Fruit fly (Drosophila melanogaster) whole organism, adult: ENCODE measurements around the gene CG34375.
A peak's percentile ranks its signal among the peaks of the same experiment; 100 is the strongest.

Experiments used
- CG11617 ChIP-seq: fragments of 200-800 bp; sonication (Bioruptor generic); optimal IDR thresholded peaks from 2 replicates; lab custom pipeline; 2017; ENCODE audit warnings: mild to moderate bottlenecking, missing biosample characterization, missing genetic modification reagents, missing genetic modification characterization
- CG12768 ChIP-seq: fragments of 200-800 bp; sonication (Bioruptor generic); optimal IDR thresholded peaks from 2 replicates; lab custom pipeline; 2017; ENCODE audit warnings: missing biosample characterization, missing genetic modification characterization, mild to moderate bottlenecking, moderate library complexity, missing genetic modification reagents
- CG14711 ChIP-seq: fragments of 200-800 bp; sonication (Bioruptor generic); optimal IDR thresholded peaks from 2 replicates; lab custom pipeline; 2018; ENCODE audit warnings: missing biosample characterization, mild to moderate bottlenecking, missing genetic modification characterization, moderate library complexity
- CG1620 ChIP-seq: fragments of 200-800 bp; sonication (Bioruptor generic); optimal IDR thresholded peaks from 2 replicates; lab custom pipeline; 2016; ENCODE audit warnings: missing biosample characterization, missing genetic modification characterization
- CG33017 ChIP-seq: fragments of 200-800 bp; sonication (Bioruptor generic); optimal IDR thresholded peaks from 2 replicates; lab custom pipeline; 2018; ENCODE audit warnings: missing biosample characterization, mild to moderate bottlenecking, missing genetic modification characterization, moderate library complexity
- CG5204 ChIP-seq: fragments of 200-800 bp; sonication (Bioruptor generic); optimal IDR thresholded peaks from 2 replicates; lab custom pipeline; 2016; ENCODE audit warnings: missing biosample characterization, missing genetic modification characterization
- CG7045 ChIP-seq: fragments of 200-800 bp; sonication (Bioruptor generic); optimal IDR thresholded peaks from 2 replicates; lab custom pipeline; 2017; ENCODE audit warnings: missing biosample characterization, mild to moderate bottlenecking, missing genetic modification characterization
- CG7101 ChIP-seq: fragments of 200-800 bp; sonication (Bioruptor generic); optimal IDR thresholded peaks from 2 replicates; lab custom pipeline; 2018; ENCODE audit warnings: missing biosample characterization, mild to moderate bottlenecking, missing genetic modification characterization, moderate library complexity
- Clk ChIP-seq: fragments of 200-800 bp; sonication (Bioruptor generic); optimal IDR thresholded peaks from 2 replicates; lab custom pipeline; 2017; ENCODE audit warnings: missing biosample characterization, missing genetic modification characterization
- Crg-1 ChIP-seq: fragments of 200-800 bp; sonication (Bioruptor generic); optimal IDR thresholded peaks from 2 replicates; lab custom pipeline; 2016; ENCODE audit warnings: missing biosample characterization, missing genetic modification characterization
- Hr96 ChIP-seq: fragments of 200-800 bp; sonication (Bioruptor generic); optimal IDR thresholded peaks from 2 replicates; lab custom pipeline; 2016; ENCODE audit warnings: missing biosample characterization, missing genetic modification characterization
- Mnt ChIP-seq: fragments of 200-800 bp; sonication (Bioruptor generic); optimal IDR thresholded peaks from 2 replicates; lab custom pipeline; 2016; ENCODE audit warnings: missing biosample characterization, mild to moderate bottlenecking, missing genetic modification characterization
- bab1 ChIP-seq: fragments of 200-800 bp; sonication (Bioruptor generic); optimal IDR thresholded peaks from 3 replicates; lab custom pipeline; 2019; ENCODE audit warnings: missing biosample characterization, mild to moderate bottlenecking, missing genetic modification characterization, moderate library complexity
- cic ChIP-seq: fragments of 200-800 bp; sonication (Bioruptor generic); optimal IDR thresholded peaks from 2 replicates; lab custom pipeline; 2017; ENCODE audit warnings: missing biosample characterization, mild to moderate bottlenecking, missing genetic modification characterization, moderate library complexity
- cnc ChIP-seq, 2 experiments: fragments of >200 bp; optimal IDR thresholded peaks; 2 replicates each; lab custom pipeline; 2017
- kay ChIP-seq: fragments of 200-800 bp; sonication (Bioruptor generic); peaks from one replicate; lab custom pipeline; 2016; ENCODE audit warnings: missing biosample characterization, missing genetic modification characterization, borderline replicate concordance
- ovo ChIP-seq: fragments of 200-800 bp; sonication (Bioruptor generic); optimal IDR thresholded peaks from 2 replicates; lab custom pipeline; 2016; ENCODE audit warnings: missing biosample characterization, missing genetic modification characterization
- pad ChIP-seq: fragments of 200-800 bp; sonication (Bioruptor generic); optimal IDR thresholded peaks from 3 replicates; lab custom pipeline; 2017; ENCODE audit warnings: missing biosample characterization, missing genetic modification characterization, mild to moderate bottlenecking, moderate library complexity, missing genetic modification reagents
- tj ChIP-seq: fragments of 200-800 bp; sonication (Bioruptor generic); optimal IDR thresholded peaks from 3 replicates; lab custom pipeline; 2017; ENCODE audit warnings: missing biosample characterization, mild to moderate bottlenecking, missing genetic modification characterization, moderate library complexity
- toe ChIP-seq: fragments of 200-800 bp; sonication (Bioruptor generic); optimal IDR thresholded peaks from 2 replicates; lab custom pipeline; 2016; ENCODE audit warnings: missing biosample characterization, missing genetic modification characterization

CG34375 gene

dm6 chr3R:23027428-23027813 is 17.1 kb upstream of the CG34375 start:
- TF ChIP-seq Mnt (no peak), bab1 (GFP tag; lab: Kevin White, UChicago) (no peak), ovo (GFP tag; lab: Kevin White, UChicago) (no peak), Crg-1 (GFP tag; lab: Kevin White, UChicago) (no peak), tj (GFP tag; lab: Kevin White, UChicago) (no peak)

dm6 chr3R:23026652-23027427 is 16.5 kb upstream of the CG34375 start, which contains the start of gene lmd:
Gene lmd (minus strand): TSS chr3R:23026713.
- TF ChIP-seq CG12768 (GFP tag; lab: Kevin White, UChicago) (no peak), bab1 (GFP tag; lab: Kevin White, UChicago) (no peak), Crg-1 (GFP tag; lab: Kevin White, UChicago) (no peak), tj (GFP tag; lab: Kevin White, UChicago) (no peak), pad (GFP tag; lab: Kevin White, UChicago) (no peak), CG7101 (tag; lab: Kevin White, UChicago) (no peak)

- TF ChIP-seq CG33017 (tag; lab: Kevin White, UChicago) (peak; percentile 67), ovo (GFP tag; lab: Kevin White, UChicago) (peak; percentile 6), Crg-1 (GFP tag; lab: Kevin White, UChicago) (peak; percentile 17), CG12768 (GFP tag; lab: Kevin White, UChicago) (peak; percentile 10), tj (GFP tag; lab: Kevin White, UChicago) (no peak), toe (GFP tag; lab: Kevin White, UChicago) (no peak), cic (GFP tag; lab: Kevin White, UChicago) (peak; percentile 68), CG7045 (peak; percentile 35), cnc (optimal IDR thresholded peaks at IDR 0.05; lab: Kevin White, UChicago) (no peak), CG5204 (GFP tag; lab: Kevin White, UChicago) (peak; percentile 0), Clk (no peak), CG14711 (tag; lab: Kevin White, UChicago) (peak; percentile 18), CG7101 (tag; lab: Kevin White, UChicago) (peak; percentile 53), Hr96 (no peak), kay (peak; percentile 35), CG11617 (GFP tag; lab: Kevin White, UChicago) (peak; percentile 39), bab1 (GFP tag; lab: Kevin White, UChicago) (no peak), CG1620 (GFP tag; lab: Kevin White, UChicago) (no peak), pad (GFP tag; lab: Kevin White, UChicago) (no peak)
Measured at dm6 chr3R:23013482-23013881, 3.1 kb upstream of the CG34375 start.

dm6 chr3R:23012017-23012416 is 1.7 kb upstream of the CG34375 start, which contains the start of gene CG6688:
Gene CG6688 (plus strand): TSS chr3R:23012412.
- TF ChIP-seq CG5204 (GFP tag; lab: Kevin White, UChicago): no peak
- TF ChIP-seq tj (GFP tag; lab: Kevin White, UChicago): no peak
- TF ChIP-seq cnc (optimal IDR thresholded peaks at IDR 0.05; lab: Kevin White, UChicago): no peak
- TF ChIP-seq CG7101 (tag; lab: Kevin White, UChicago): no peak
- no peak for TF ChIP-seq CG11617 (GFP tag; lab: Kevin White, UChicago)
- no peak for TF ChIP-seq Hr96
- TF ChIP-seq CG7045: no peak
- TF ChIP-seq kay: no peak
- no peak for TF ChIP-seq Mnt
- TF ChIP-seq CG14711 (tag; lab: Kevin White, UChicago): no peak
- no peak for TF ChIP-seq CG1620 (GFP tag; lab: Kevin White, UChicago)
- TF ChIP-seq cic (GFP tag; lab: Kevin White, UChicago): no peak
- no peak for TF ChIP-seq bab1 (GFP tag; lab: Kevin White, UChicago)
- TF ChIP-seq CG33017 (tag; lab: Kevin White, UChicago): no peak
- no peak for TF ChIP-seq pad (GFP tag; lab: Kevin White, UChicago)
- no peak for TF ChIP-seq toe (GFP tag; lab: Kevin White, UChicago)
- TF ChIP-seq Clk: no peak
- no peak for TF ChIP-seq Crg-1 (GFP tag; lab: Kevin White, UChicago)

dm6 chr3R:23009480-23010115 is 764 bp downstream of the CG34375 start:
- TF ChIP-seq toe (GFP tag; lab: Kevin White, UChicago) (no peak), Mnt (no peak), CG1620 (GFP tag; lab: Kevin White, UChicago) (no peak), cnc (optimal IDR thresholded peaks at IDR 0.05; lab: Kevin White, UChicago) (no peak), CG33017 (tag; lab: Kevin White, UChicago) (no peak), CG5204 (GFP tag; lab: Kevin White, UChicago) (no peak), tj (GFP tag; lab: Kevin White, UChicago) (no peak), ovo (GFP tag; lab: Kevin White, UChicago) (no peak), Clk (no peak), Crg-1 (GFP tag; lab: Kevin White, UChicago) (no peak), kay (no peak), CG14711 (tag; lab: Kevin White, UChicago) (no peak), CG11617 (GFP tag; lab: Kevin White, UChicago) (no peak), cic (GFP tag; lab: Kevin White, UChicago) (no peak), pad (GFP tag; lab: Kevin White, UChicago) (no peak)
